Worm (Caenorhabditis elegans): ENCODE measurements around the gene B0310.1.
A peak's percentile ranks its signal among the peaks of the same experiment; 100 is the strongest.

B0310.1 gene

DNA sequence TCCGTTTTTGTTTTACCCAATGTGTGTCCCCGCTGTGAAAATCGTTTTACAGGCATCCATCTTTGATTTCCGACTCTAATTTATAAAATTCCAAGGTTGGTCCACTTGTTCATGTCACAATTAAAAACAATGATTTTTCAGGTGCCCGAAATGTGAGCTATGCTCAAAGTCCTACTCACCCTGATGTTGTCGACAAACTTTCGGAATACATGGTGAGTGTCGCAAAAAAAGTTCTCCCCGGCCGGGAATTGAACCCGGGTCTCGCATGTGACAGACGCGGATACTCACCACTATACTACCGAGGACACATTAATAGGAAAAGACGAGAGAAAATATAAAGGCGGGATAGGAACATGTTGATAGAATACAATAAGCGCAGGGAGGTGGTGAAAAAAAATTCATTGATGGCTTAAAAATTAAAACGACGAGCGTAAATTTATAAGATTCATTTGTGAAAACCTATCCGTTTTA is 3.4 kb upstream of the B0310.1 start, which contains the start of gene egl-17 (continued):
- TF ChIP-seq T20F7.1 (GFP tag; optimal IDR thresholded peaks at IDR 0.05) (peak; percentile 57), dmd-6 (GFP tag; IDR thresholded peaks at IDR 0.05) (peak; percentile 66), mdl-1 (tag; optimal IDR thresholded peaks at IDR 0.05) (peak in 1 of 2 experiments; percentile 80), ztf-11 (tag; optimal IDR thresholded peaks at IDR 0.05) (no peak), duxl-1 (tag; optimal IDR thresholded peaks at IDR 0.05; ENCODE audit: poor library complexity) (peak; percentile 93), aha-1 (tag) (peak; percentile 96), D1046.2 (GFP tag; IDR thresholded peaks at IDR 0.05) (peak; percentile 80), set-16 (GFP tag; IDR thresholded peaks at IDR 0.05) (no peak), ceh-32 (tag; optimal IDR thresholded peaks at IDR 0.05; ENCODE audit: poor library complexity) (peak; percentile 33), hlh-30 (tag; optimal IDR thresholded peaks at IDR 0.05; ENCODE audit: insufficient read depth) (peak; percentile 91), Y48G9A.11 (GFP tag; IDR thresholded peaks at IDR 0.05) (peak; percentile 89), zip-2 (tag; optimal IDR thresholded peaks at IDR 0.05) (peak; percentile 2), nhr-11 (tag; optimal IDR thresholded peaks at IDR 0.05) (peak; percentile 11), F37D6.2 (tag; optimal IDR thresholded peaks at IDR 0.05) (peak; percentile 65), spr-1 (tag; optimal IDR thresholded peaks at IDR 0.05) (peak; percentile 85), lin-13 (GFP tag; optimal IDR thresholded peaks at IDR 0.05) (peak; percentile 54), lin-39 (tag; optimal IDR thresholded peaks at IDR 0.05) (no peak), ceh-20 (GFP tag; IDR thresholded peaks at IDR 0.05) (peak; percentile 87), ceh-82 (tag; optimal IDR thresholded peaks at IDR 0.05) (no peak), lim-7 (GFP tag; IDR thresholded peaks at IDR 0.05) (peak; percentile 94), mxl-3 (GFP tag; optimal IDR thresholded peaks at IDR 0.05) (peak; percentile 73), php-3 (GFP tag; IDR thresholded peaks at IDR 0.05) (peak; percentile 68; the same call in 1 of the 2 replicates), ZK337.2 (GFP tag; IDR thresholded peaks at IDR 0.05) (peak; percentile 86), mep-1 (tag; optimal IDR thresholded peaks at IDR 0.05) (peak; percentile 85), mdt-29 (GFP tag; IDR thresholded peaks at IDR 0.05) (peak; percentile 61; the same call in 1 of the 2 replicates), lin-38 (GFP tag; IDR thresholded peaks at IDR 0.05) (peak; percentile 84), madf-9 (GFP tag; conservative IDR thresholded peaks at IDR 0.05) (peak; percentile 84), tra-1 (GFP tag; IDR thresholded peaks at IDR 0.05) (peak; percentile 94), nhr-111 (GFP tag; optimal IDR thresholded peaks at IDR 0.05) (peak; percentile 94), dve-1 (tag; optimal IDR thresholded peaks at IDR 0.05; ENCODE audit: insufficient read depth) (peak; percentile 74), arid-1 (GFP tag; conservative IDR thresholded peaks at IDR 0.05) (peak; percentile 86; the same call in 1 of the 2 replicates), daf-8 (GFP tag; IDR thresholded peaks at IDR 0.05) (0 out of 2 replicates have a peak, but pooled peaks have one; percentile 78), nhr-102 (tag; optimal IDR thresholded peaks at IDR 0.05) (no peak), nhr-42 (GFP tag; IDR thresholded peaks at IDR 0.05) (peak; percentile 85), ama-1 (optimal IDR thresholded peaks at IDR 0.05) (no peak), pqm-1 (tag; optimal IDR thresholded peaks at IDR 0.05) (no peak), unc-130 (GFP tag; optimal IDR thresholded peaks at IDR 0.05) (peak; percentile 60), ZK546.5 (tag; optimal IDR thresholded peaks at IDR 0.05) (no peak), pha-4 (GFP tag; IDR thresholded peaks at IDR 0.05) (no peak; the same call in 1 of the 2 replicates), pha-4 (tag; optimal IDR thresholded peaks at IDR 0.05) (no peak), zag-1 (tag; optimal IDR thresholded peaks at IDR 0.05) (no peak), F26F4.8 (GFP tag; conservative IDR thresholded peaks at IDR 0.05) (peak; percentile 98), nhr-77 (tag; optimal IDR thresholded peaks at IDR 0.05) (peak; percentile 30), zfp-3 (GFP tag; conservative IDR thresholded peaks at IDR 0.05) (peak; percentile 78), zfp-2 (tag; optimal IDR thresholded peaks at IDR 0.05) (peak; percentile 54), aly-2 (tag; optimal IDR thresholded peaks at IDR 0.05) (no peak), hlh-11 (tag; optimal IDR thresholded peaks at IDR 0.05) (peak; percentile 67), Y75B8A.6 (GFP tag; IDR thresholded peaks at IDR 0.05) (peak; percentile 84), ceh-28 (tag; optimal IDR thresholded peaks at IDR 0.05) (no peak), dmd-8 (GFP tag; IDR thresholded peaks at IDR 0.05) (peak; percentile 91), sdz-12 (GFP tag; optimal IDR thresholded peaks at IDR 0.05) (peak; percentile 13)
